Worm (Caenorhabditis elegans): ENCODE measurements around the gene decr-1.2.

- TF ChIP-seq mec-3 (tag; optimal IDR thresholded peaks at IDR 0.05; ENCODE audit: borderline replicate concordance) (no peak), sox-2 (GFP tag; IDR thresholded peaks at IDR 0.05) (no peak), pax-1 (tag; optimal IDR thresholded peaks at IDR 0.05) (no peak), unc-55 (GFP tag; optimal IDR thresholded peaks at IDR 0.05) (no peak), C38D4.7 (GFP tag; optimal IDR thresholded peaks at IDR 0.05) (no peak), Y22D7AL.16 (tag; optimal IDR thresholded peaks at IDR 0.05) (no peak), pha-2 (tag; optimal IDR thresholded peaks at IDR 0.05) (peak; percentile 16), hlh-15 (tag; optimal IDR thresholded peaks at IDR 0.05) (no peak), ceh-31 (tag; optimal IDR thresholded peaks at IDR 0.05) (peak; percentile 8), pqm-1 (tag; optimal IDR thresholded peaks at IDR 0.05) (no peak), sdc-2 (tag; optimal IDR thresholded peaks at IDR 0.05) (no peak), eyg-1 (tag; optimal IDR thresholded peaks at IDR 0.05) (no peak), ama-1 (optimal IDR thresholded peaks at IDR 0.05) (no peak), pag-3 (tag; optimal IDR thresholded peaks at IDR 0.05; ENCODE audit: borderline replicate concordance) (no peak)
These were observed 13.4 kb upstream of the decr-1.2 start for ce11 chrII:8532015-8532414.

Measured in whole organism, late embryonic.